Fruit fly (Drosophila melanogaster) whole organism, prepupa: Measurements from ENCODE around the gene SK.

ENCODE experiments used
- CG10631 ChIP-seq: fragments of 200-800 bp; sonication (Bioruptor generic); optimal IDR thresholded peaks from 2 replicates; lab custom pipeline; 2016; ENCODE audit warnings: missing biosample characterization, missing genetic modification characterization
- CG11294 ChIP-seq: fragments of 200-800 bp; sonication (Bioruptor generic); IDR thresholded peaks from 2 replicates; pipeline ENCODE4 v1.3.6; 2022; ENCODE audit warnings: missing biosample characterization, missing genetic modification characterization
- CG16779 ChIP-seq: fragments of 200-800 bp; sonication (Bioruptor generic); optimal IDR thresholded peaks from 3 replicates; lab custom pipeline; 2017; ENCODE audit warnings: missing biosample characterization, mild to moderate bottlenecking, missing genetic modification characterization
- Gug ChIP-seq: fragments of 200-800 bp; sonication (Bioruptor generic); IDR thresholded peaks from 2 replicates; pipeline ENCODE4 v1.3.6; 2022; ENCODE audit warnings: missing biosample characterization, missing genetic modification characterization
- achi ChIP-seq: fragments of 200-800 bp; sonication (Bioruptor generic); optimal IDR thresholded peaks from 3 replicates; lab custom pipeline; 2016; ENCODE audit warnings: missing biosample characterization, missing genetic modification characterization
- fkh ChIP-seq: fragments of 200-800 bp; sonication (Bioruptor generic); optimal IDR thresholded peaks from 3 replicates; lab custom pipeline; 2017; ENCODE audit warnings: missing biosample characterization, mild to moderate bottlenecking, missing genetic modification characterization, moderate library complexity

dm6 chrX:5322459-5322883 is 17.6 kb upstream of the SK start, which contains the start of gene Rnp4F:
- peak; percentile 70 for TF ChIP-seq Gug (GFP tag; lab: Robert Waterston, UW)
- TF ChIP-seq CG16779 (tag; lab: Kevin White, UChicago): no peak
- no peak for TF ChIP-seq achi (GFP tag; lab: Kevin White, UChicago)
- peak; percentile 74 for TF ChIP-seq CG10631 (GFP tag; lab: Kevin White, UChicago)
- TF ChIP-seq fkh (GFP tag; lab: Kevin White, UChicago): no peak
- peak; percentile 31; the same call in 1 of the 2 replicates for TF ChIP-seq CG11294
